Worm (Caenorhabditis elegans) whole organism, L4 larva: Measurements from ENCODE around the gene Y49F6B.20.

Source experiments
- daf-19 ChIP-seq: fragments of 200-800 bp; sonication (Bioruptor generic); conservative IDR thresholded peaks from 2 replicates; pipeline ENCODE4 v1.3.6; 2022; ENCODE audit warnings: missing genetic modification characterization, missing compliant biosample characterization
- dpl-1 ChIP-seq: fragments of 150-350 bp; optimal IDR thresholded peaks from 2 replicates; lab custom pipeline; 2014; ENCODE audit warnings: missing biosample characterization, missing genetic modification reagents, missing genetic modification characterization
- lin-13 ChIP-seq: fragments of 150-350 bp; optimal IDR thresholded peaks from 2 replicates; lab custom pipeline; 2014; ENCODE audit warnings: missing biosample characterization, missing genetic modification reagents, missing genetic modification characterization
- nhr-111 ChIP-seq: fragments of 200-800 bp; sonication (Bioruptor generic); optimal IDR thresholded peaks from 2 replicates; lab custom pipeline; 2018; ENCODE audit warnings: mild to moderate bottlenecking, missing genetic modification characterization, missing compliant biosample characterization
- nhr-237 ChIP-seq: sonication (generic microtip); optimal IDR thresholded peaks from 2 replicates; lab custom pipeline; 2017; ENCODE audit warnings: missing biosample characterization, missing genetic modification characterization
- snpc-4 ChIP-seq: fragments of 150-350 bp; optimal IDR thresholded peaks from 2 replicates; lab custom pipeline; 2014; ENCODE audit warnings: missing biosample characterization, missing genetic modification characterization
- tag-97 ChIP-seq: fragments of 200-800 bp; sonication (Bioruptor generic); IDR thresholded peaks from 2 replicates; pipeline ENCODE4 v1.3.6; 2022; ENCODE audit warnings: missing genetic modification characterization, missing compliant biosample characterization

DNA sequence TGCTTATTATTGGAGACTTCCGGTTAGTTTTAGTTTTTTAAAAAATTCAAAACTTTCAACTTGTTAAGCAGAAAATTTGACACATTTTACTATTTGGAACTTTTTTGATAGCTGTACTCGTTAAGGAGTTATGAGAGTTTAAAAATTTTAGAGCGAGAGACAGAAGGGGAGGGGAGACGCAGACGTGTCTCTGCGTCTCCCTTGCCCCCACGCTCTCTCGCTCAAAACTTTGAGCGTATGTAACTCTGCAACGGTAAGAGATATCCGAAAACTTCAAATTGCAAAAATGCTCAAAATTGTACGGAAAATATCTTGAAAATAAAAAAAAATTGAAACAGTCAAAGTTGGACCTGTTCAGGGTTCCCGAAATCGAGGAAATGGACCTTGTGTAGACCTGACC is 45.7 kb upstream of the Y49F6B.20 start:
- TF ChIP-seq snpc-4 (tag; lab: Kevin White, UChicago) (no peak), dpl-1 (GFP tag; lab: Kevin White, UChicago) (no peak), lin-13 (GFP tag; lab: Kevin White, UChicago) (no peak), tag-97 (no peak), nhr-237 (no peak), nhr-111 (GFP tag; lab: Kevin White, UChicago) (no peak), daf-19 (no peak)
